Worm (Caenorhabditis elegans): ENCODE data around the gene B0334.4.

ce11 chrII:11535429-11535828 lies 39.9 kb downstream of the B0334.4 start:
- no peak for TF ChIP-seq nhr-237 (tag; optimal IDR thresholded peaks at IDR 0.05)
- TF ChIP-seq snpc-4 (tag; optimal IDR thresholded peaks at IDR 0.05): no peak
- TF ChIP-seq alr-1 (tag; optimal IDR thresholded peaks at IDR 0.05; ENCODE audit: borderline replicate concordance): no peak
- no peak for TF ChIP-seq zag-1 (tag; optimal IDR thresholded peaks at IDR 0.05)
- TF ChIP-seq ceh-88 (GFP tag; IDR thresholded peaks at IDR 0.05): no peak
- no peak for TF ChIP-seq skn-1 (tag; optimal IDR thresholded peaks at IDR 0.05)
- no peak for TF ChIP-seq pqm-1 (tag; optimal IDR thresholded peaks at IDR 0.05)
- TF ChIP-seq lsy-2 (tag; optimal IDR thresholded peaks at IDR 0.05): no peak
- no peak for TF ChIP-seq ama-1 (optimal IDR thresholded peaks at IDR 0.05)

All from whole organism, L1 larva.